Fruit fly (Drosophila melanogaster) whole organism, wandering third instar larva: ENCODE results near the gene CG33098.

Experiments
- Abd-B ChIP-seq: fragments of >200 bp; optimal IDR thresholded peaks from 2 replicates; lab custom pipeline; 2017; ENCODE audit warnings: missing biosample characterization, missing genetic modification characterization
- CG32264 ChIP-seq: fragments of 200-800 bp; sonication (Bioruptor generic); optimal IDR thresholded peaks from 2 replicates; lab custom pipeline; 2016; ENCODE audit warnings: missing biosample characterization, missing genetic modification characterization
- CG9705 ChIP-seq: fragments of 200-800 bp; sonication (Bioruptor generic); optimal IDR thresholded peaks from 2 replicates; lab custom pipeline; 2018; ENCODE audit warnings: missing biosample characterization, mild to moderate bottlenecking, missing genetic modification characterization
- CrebA ChIP-seq: fragments of 200-800 bp; sonication (Bioruptor generic); optimal IDR thresholded peaks from 2 replicates; lab custom pipeline; 2016; ENCODE audit warnings: missing biosample characterization, mild to moderate bottlenecking, missing genetic modification characterization, borderline replicate concordance
- Dfd ChIP-seq: fragments of >200 bp; optimal IDR thresholded peaks from 2 replicates; lab custom pipeline; 2017; ENCODE audit warnings: missing biosample characterization, missing genetic modification characterization
- Dif ChIP-seq: fragments of 200-275, 200-300 bp; sonication (Bioruptor generic); optimal IDR thresholded peaks from 2 replicates; lab custom pipeline; 2018; ENCODE audit warnings: missing biosample characterization, missing genetic modification characterization; ENCODE audit not compliant: partially characterized antibody
- GATAd ChIP-seq: sonication (Bioruptor generic); optimal IDR thresholded peaks from 2 replicates; lab custom pipeline; 2016; ENCODE audit warnings: missing biosample characterization, missing genetic modification characterization
- HLH106 ChIP-seq: fragments of 200-800 bp; optimal IDR thresholded peaks from 3 replicates; lab custom pipeline; 2019; ENCODE audit warnings: missing biosample characterization, mild to moderate bottlenecking, missing genetic modification characterization, moderate library complexity
- Hnf4 ChIP-seq: fragments of 200-800 bp; sonication (Bioruptor generic); optimal IDR thresholded peaks from 2 replicates; lab custom pipeline; 2016; ENCODE audit warnings: missing biosample characterization, mild to moderate bottlenecking, missing genetic modification characterization
- Hr83 ChIP-seq: fragments of 200-300 bp; sonication (Bioruptor generic); optimal IDR thresholded peaks from 2 replicates; lab custom pipeline; 2016; ENCODE audit warnings: missing biosample characterization, mild to moderate bottlenecking, missing genetic modification characterization, moderate library complexity; ENCODE audit not compliant: poor library complexity, severe bottlenecking
- Jra ChIP-seq: sonication (Bioruptor generic); optimal IDR thresholded peaks from 2 replicates; lab custom pipeline; 2016; ENCODE audit warnings: missing biosample characterization, missing genetic modification characterization
- Mio ChIP-seq: sonication (Bioruptor generic); optimal IDR thresholded peaks from 2 replicates; lab custom pipeline; 2016; ENCODE audit warnings: missing biosample characterization, missing genetic modification characterization
- N ChIP-seq: fragments of >200 bp; optimal IDR thresholded peaks from 2 replicates; lab custom pipeline; 2018; ENCODE audit warnings: missing biosample characterization, missing external identifiers, missing genetic modification characterization
- OdsH ChIP-seq: fragments of 200-800 bp; sonication (Bioruptor generic); optimal IDR thresholded peaks from 2 replicates; lab custom pipeline; 2016; ENCODE audit warnings: missing biosample characterization, mild to moderate bottlenecking, missing genetic modification characterization
- Rel ChIP-seq, 2 experiments: fragments of 200-800 bp; sonication (Bioruptor generic) in 1 of 2; optimal IDR thresholded peaks; 2 replicates in 1 of 2; 3 replicates in 1 of 2; lab custom pipeline; 2016 to 2019; ENCODE audit warnings: mild to moderate bottlenecking in 2 of 2, missing biosample characterization in 2 of 2, missing genetic modification characterization in 2 of 2, moderate library complexity in 1 of 2
- Vsx2 ChIP-seq: fragments of 200-300, 225-300 bp; sonication (Bioruptor generic); optimal IDR thresholded peaks from 2 replicates; lab custom pipeline; 2018; ENCODE audit warnings: missing biosample characterization, missing genetic modification characterization; ENCODE audit not compliant: partially characterized antibody
- br ChIP-seq: fragments of 200-800 bp; sonication (Bioruptor generic); optimal IDR thresholded peaks from 2 replicates; lab custom pipeline; 2016; ENCODE audit warnings: missing biosample characterization, missing genetic modification characterization
- brk ChIP-seq: fragments of 200-800 bp; sonication (Bioruptor generic); optimal IDR thresholded peaks from 2 replicates; lab custom pipeline; 2016; ENCODE audit warnings: missing biosample characterization, mild to moderate bottlenecking, missing genetic modification characterization
- dl ChIP-seq, 2 experiments: fragments of 175-275, 200-275 bp in 1 of 2; fragments of 200-275 bp in 1 of 2; sonication (Bioruptor generic); optimal IDR thresholded peaks; lab custom pipeline; 2018; ENCODE audit warnings: mild to moderate bottlenecking in 2 of 2, missing biosample characterization in 2 of 2, missing genetic modification characterization in 2 of 2, moderate library complexity in 2 of 2; ENCODE audit not compliant: partially characterized antibody in 2 of 2, insufficient read depth in 1 of 2
- dmrt93B ChIP-seq: fragments of 200-800 bp; sonication (Bioruptor generic); optimal IDR thresholded peaks from 2 replicates; lab custom pipeline; 2018; ENCODE audit warnings: missing biosample characterization, mild to moderate bottlenecking, missing genetic modification characterization
- dsf ChIP-seq: sonication (Bioruptor generic); optimal IDR thresholded peaks from 2 replicates; lab custom pipeline; 2016; ENCODE audit warnings: missing biosample characterization, missing genetic modification characterization, borderline replicate concordance
- foxo ChIP-seq, 2 experiments: fragments of 200-800 bp; sonication (Bioruptor generic); optimal IDR thresholded peaks; 2 replicates in 1 of 2; 3 replicates in 1 of 2; lab custom pipeline; 2016 to 2017; ENCODE audit warnings: missing biosample characterization in 2 of 2, missing genetic modification characterization in 2 of 2
- fru ChIP-seq: fragments of 200-800 bp; sonication (Bioruptor generic); optimal IDR thresholded peaks from 3 replicates; lab custom pipeline; 2016; ENCODE audit warnings: missing biosample characterization, mild to moderate bottlenecking, missing genetic modification characterization
- h ChIP-seq: fragments of 200-800 bp; sonication (Bioruptor generic); optimal IDR thresholded peaks from 3 replicates; lab custom pipeline; 2016; ENCODE audit warnings: missing biosample characterization, mild to moderate bottlenecking, missing genetic modification characterization
- jim ChIP-seq: fragments of 175-275, 200-325 bp; sonication (Bioruptor generic); optimal IDR thresholded peaks from 2 replicates; lab custom pipeline; 2016; ENCODE audit warnings: missing biosample characterization, mild to moderate bottlenecking, missing genetic modification characterization
- pan ChIP-seq: fragments of >200 bp; optimal IDR thresholded peaks from 2 replicates; lab custom pipeline; 2017
- psq ChIP-seq: fragments of 200-800 bp; sonication (Bioruptor generic); optimal IDR thresholded peaks from 3 replicates; lab custom pipeline; 2017; ENCODE audit warnings: missing biosample characterization, mild to moderate bottlenecking, missing genetic modification characterization, moderate library complexity
- rgr ChIP-seq: fragments of 200-800 bp; sonication (Bioruptor generic); optimal IDR thresholded peaks from 3 replicates; lab custom pipeline; 2016; ENCODE audit warnings: missing biosample characterization, mild to moderate bottlenecking, missing genetic modification characterization
- sage ChIP-seq: fragments of 200-800 bp; sonication (Bioruptor generic); optimal IDR thresholded peaks from 2 replicates; lab custom pipeline; 2016; ENCODE audit warnings: missing biosample characterization, mild to moderate bottlenecking, missing genetic modification characterization
- sv ChIP-seq: fragments of 200-800 bp; sonication (Bioruptor generic); optimal IDR thresholded peaks from 3 replicates; lab custom pipeline; 2016; ENCODE audit warnings: missing biosample characterization, missing genetic modification characterization
- woc ChIP-seq: sonication (Bioruptor generic); optimal IDR thresholded peaks from 2 replicates; lab custom pipeline; 2016; ENCODE audit warnings: missing biosample characterization, mild to moderate bottlenecking, missing genetic modification characterization

The CG33098 gene

DNA sequence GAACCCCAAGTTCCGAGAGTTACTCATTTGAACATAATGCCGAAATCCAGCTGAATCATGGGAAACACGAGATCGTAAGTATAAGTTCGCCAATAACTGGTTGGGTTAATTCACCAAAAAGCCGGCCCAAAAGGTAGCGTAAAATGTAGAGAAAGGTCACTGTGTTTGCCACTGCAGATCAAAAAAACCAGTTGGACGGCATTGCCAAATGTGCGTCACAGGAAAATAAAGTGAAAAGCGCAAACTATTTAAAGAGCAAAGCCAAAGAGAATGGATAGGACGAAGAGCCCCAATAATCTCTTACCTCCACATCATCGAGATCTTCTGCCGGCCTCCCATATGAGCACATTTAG lies 16.4 kb upstream of the CG33098 start:
- TF ChIP-seq dl (GFP tag; optimal IDR thresholded peaks at IDR 0.05; lab: Kevin White, UChicago; ENCODE audit: insufficient read depth in 1 of 2, partially characterized antibody in 2 of 2) (peak in 1 of 2 experiments; percentile 49), woc (peak; percentile 44), Rel (GFP tag; optimal IDR thresholded peaks at IDR 0.05; lab: Kevin White, UChicago) (peak; percentile 20), Rel (tag; optimal IDR thresholded peaks at IDR 0.05; lab: Kevin White, UChicago) (no peak), Dfd (GFP tag; lab: Kevin White, UChicago) (no peak), CrebA (GFP tag; lab: Kevin White, UChicago) (peak; percentile 55), sage (GFP tag; lab: Kevin White, UChicago) (no peak), Vsx2 (GFP tag; lab: Kevin White, UChicago) (peak; percentile 49), Dif (GFP tag; lab: Kevin White, UChicago) (peak; percentile 63)
- TF ChIP-seq, all 38 proteins: peak for 6

dm6 chr3R:12371671-12372070 lies 15.3 kb upstream of the CG33098 start, which contains the start of gene GstD2:
TSS of gene GstD2 (plus strand) at chr3R:12371971.
- TF ChIP-seq jim (GFP tag; lab: Kevin White, UChicago), result no peak
- TF ChIP-seq Abd-B (GFP tag; lab: Kevin White, UChicago), result no peak
- no peak for TF ChIP-seq sage (GFP tag; lab: Kevin White, UChicago)
- no peak for TF ChIP-seq br (GFP tag; lab: Kevin White, UChicago)
- TF ChIP-seq OdsH, result no peak
- TF ChIP-seq CG9705 (GFP tag; lab: Kevin White, UChicago), result no peak
- no peak for TF ChIP-seq sv (GFP tag; lab: Kevin White, UChicago)
- no peak for TF ChIP-seq brk
- no peak for TF ChIP-seq Rel (GFP tag; optimal IDR thresholded peaks at IDR 0.05; lab: Kevin White, UChicago)
- TF ChIP-seq Rel (tag; optimal IDR thresholded peaks at IDR 0.05; lab: Kevin White, UChicago), result no peak
- no peak for TF ChIP-seq Dif (GFP tag; lab: Kevin White, UChicago)
- TF ChIP-seq Hnf4 (GFP tag; lab: Kevin White, UChicago), result no peak
- no peak for TF ChIP-seq Hr83 (GFP tag; lab: Kevin White, UChicago)
- no peak for TF ChIP-seq Jra (GFP tag; lab: Kevin White, UChicago)
- TF ChIP-seq foxo (GFP tag; optimal IDR thresholded peaks at IDR 0.05; lab: Kevin White, UChicago), result no peak
- no peak for TF ChIP-seq h (GFP tag; lab: Kevin White, UChicago)
- TF ChIP-seq HLH106, result no peak
- no peak for TF ChIP-seq pan (lab: Kevin White, UChicago)
- TF ChIP-seq dmrt93B (GFP tag; lab: Kevin White, UChicago), result no peak
- no peak for TF ChIP-seq psq (GFP tag; lab: Kevin White, UChicago)
- TF ChIP-seq Mio, result no peak

DNA sequence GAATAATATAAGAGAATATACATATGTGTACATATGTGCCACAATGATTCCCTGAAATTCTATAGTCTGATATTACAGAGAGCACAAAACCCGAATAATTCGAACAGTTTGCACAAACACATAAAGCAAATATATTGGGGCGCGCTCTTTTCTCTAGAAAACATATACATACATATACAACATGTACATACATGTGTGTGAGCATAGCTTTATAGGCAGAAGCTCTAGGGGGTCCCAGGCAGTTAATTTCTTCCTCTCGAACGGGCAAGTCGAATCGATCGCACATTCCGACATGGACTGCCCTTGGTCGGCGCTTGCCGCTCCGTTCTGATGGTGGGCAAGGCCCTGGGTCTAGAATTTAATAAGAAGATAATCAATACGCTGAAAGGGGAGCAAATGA lies 14.2 kb upstream of the CG33098 start, which contains the start of gene GstD3:
Gene GstD3 (plus strand): TSS at position 269 of the 400 bp plus-strand sequence.
- TF ChIP-seq N (no peak), CG32264 (GFP tag; lab: Kevin White, UChicago) (no peak), woc (no peak), h (GFP tag; lab: Kevin White, UChicago) (no peak), pan (lab: Kevin White, UChicago) (no peak), sage (GFP tag; lab: Kevin White, UChicago) (no peak), OdsH (no peak)
- TF ChIP-seq, all 38 proteins: peak for 0

DNA sequence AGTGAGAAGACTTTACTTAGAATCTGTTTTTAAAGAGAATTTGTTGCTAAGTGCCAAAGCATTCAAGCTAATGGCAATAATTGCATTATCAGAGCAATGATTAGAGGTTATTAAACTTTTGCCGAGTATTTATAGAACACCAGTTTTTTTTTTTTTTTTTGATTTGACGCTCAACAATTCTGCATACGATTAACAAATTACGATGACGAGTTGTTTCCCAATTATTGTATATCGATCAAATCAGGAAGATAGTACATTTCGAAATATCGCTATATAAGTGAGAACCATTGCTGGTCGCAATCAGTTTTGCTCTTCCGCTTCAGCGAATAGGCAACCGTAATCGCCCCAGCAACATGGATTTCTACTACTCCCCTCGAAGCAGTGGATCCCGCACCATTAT lies 13.2 kb upstream of the CG33098 start, which contains the start of gene GstD4:
Gene GstD4 (plus strand): TSS at position 301 of the 400 bp plus-strand sequence.
- no peak for TF ChIP-seq Hr83 (GFP tag; lab: Kevin White, UChicago)
- TF ChIP-seq CG9705 (GFP tag; lab: Kevin White, UChicago), result no peak
- TF ChIP-seq GATAd (GFP tag; lab: Kevin White, UChicago), result no peak
- TF ChIP-seq N, result no peak
- TF ChIP-seq Hnf4 (GFP tag; lab: Kevin White, UChicago), result no peak
- no peak for TF ChIP-seq psq (GFP tag; lab: Kevin White, UChicago)
- TF ChIP-seq rgr (GFP tag; lab: Kevin White, UChicago), result no peak
- TF ChIP-seq dl (GFP tag; optimal IDR thresholded peaks at IDR 0.05; lab: Kevin White, UChicago; ENCODE audit: insufficient read depth in 1 of 2, partially characterized antibody in 2 of 2), result no peak

dm6 chr3R:12375258-12375783 lies 11.7 kb upstream of the CG33098 start, which contains the start of gene GstD5:
TSS of gene GstD5 (plus strand) at chr3R:12375733.
- TF ChIP-seq Dif (GFP tag; lab: Kevin White, UChicago), result no peak
- TF ChIP-seq Dfd (GFP tag; lab: Kevin White, UChicago), result no peak
- TF ChIP-seq foxo (GFP tag; optimal IDR thresholded peaks at IDR 0.05; lab: Kevin White, UChicago), result no peak
- no peak for TF ChIP-seq N
- no peak for TF ChIP-seq dmrt93B (GFP tag; lab: Kevin White, UChicago)
- no peak for TF ChIP-seq Abd-B (GFP tag; lab: Kevin White, UChicago)
- TF ChIP-seq rgr (GFP tag; lab: Kevin White, UChicago), result no peak
- no peak for TF ChIP-seq dsf
- TF ChIP-seq dl (GFP tag; optimal IDR thresholded peaks at IDR 0.05; lab: Kevin White, UChicago; ENCODE audit: insufficient read depth in 1 of 2, partially characterized antibody in 2 of 2), result no peak
- no peak for TF ChIP-seq h (GFP tag; lab: Kevin White, UChicago)
- TF ChIP-seq fru, result no peak
- no peak for TF ChIP-seq pan (lab: Kevin White, UChicago)
- TF ChIP-seq Hnf4 (GFP tag; lab: Kevin White, UChicago), result no peak
- TF ChIP-seq Vsx2 (GFP tag; lab: Kevin White, UChicago), result no peak
- TF ChIP-seq psq (GFP tag; lab: Kevin White, UChicago), result no peak
- no peak for TF ChIP-seq brk
- TF ChIP-seq GATAd (GFP tag; lab: Kevin White, UChicago), result no peak
